Fruit fly (Drosophila melanogaster) whole organism, pupa: ENCODE results near the gene toy.

ENCODE experiments used
- CG10348 ChIP-seq: fragments of 200-800 bp; sonication (Bioruptor generic); IDR thresholded peaks from 2 replicates; pipeline ENCODE4 v1.3.6; 2022; ENCODE audit warnings: missing biosample characterization, missing genetic modification characterization
- CG12605 ChIP-seq: fragments of 200-800 bp; sonication (Bioruptor generic); IDR thresholded peaks from 2 replicates; pipeline ENCODE4 v1.3.6; 2022; ENCODE audit warnings: missing biosample characterization, missing genetic modification characterization
- CG13204 ChIP-seq: fragments of 200-800 bp; sonication (Bioruptor generic); optimal IDR thresholded peaks from 2 replicates; lab custom pipeline; 2018; ENCODE audit warnings: missing biosample characterization, mild to moderate bottlenecking, missing genetic modification characterization, moderate library complexity
- CG14655 ChIP-seq: fragments of 200-800 bp; sonication (Bioruptor generic); optimal IDR thresholded peaks from 3 replicates; lab custom pipeline; 2017; ENCODE audit warnings: mild to moderate bottlenecking, missing biosample characterization, missing genetic modification reagents, missing genetic modification characterization
- CG15710 ChIP-seq: fragments of 200-800 bp; sonication (Bioruptor generic); optimal IDR thresholded peaks from 2 replicates; lab custom pipeline; 2018; ENCODE audit warnings: missing biosample characterization, mild to moderate bottlenecking, missing genetic modification characterization, moderate library complexity
- CG17806 ChIP-seq: fragments of 200-800 bp; sonication (Bioruptor generic); optimal IDR thresholded peaks from 2 replicates; lab custom pipeline; 2018; ENCODE audit warnings: missing biosample characterization, mild to moderate bottlenecking, missing genetic modification characterization, moderate library complexity
- CG32121 ChIP-seq: fragments of 200-800 bp; sonication (Bioruptor generic); IDR thresholded peaks from 2 replicates; pipeline ENCODE4 v1.3.6; 2022; ENCODE audit warnings: missing biosample characterization, missing genetic modification characterization
- CG34367 ChIP-seq: fragments of 200-800 bp; sonication (Bioruptor generic); optimal IDR thresholded peaks from 2 replicates; lab custom pipeline; 2018; ENCODE audit warnings: missing biosample characterization, mild to moderate bottlenecking, missing genetic modification characterization
- CG4496 ChIP-seq: fragments of 200-800 bp; sonication (Bioruptor generic); IDR thresholded peaks from 3 replicates; pipeline ENCODE4 v1.3.6; 2022; ENCODE audit warnings: missing biosample characterization, missing genetic modification characterization
- CG8159 ChIP-seq: fragments of 200-800 bp; sonication (Bioruptor generic); optimal IDR thresholded peaks from 3 replicates; lab custom pipeline; 2018; ENCODE audit warnings: missing biosample characterization, mild to moderate bottlenecking, missing genetic modification characterization, moderate library complexity
- CG8301 ChIP-seq: fragments of 200-800 bp; sonication (Bioruptor generic); optimal IDR thresholded peaks from 2 replicates; lab custom pipeline; 2018; ENCODE audit warnings: missing biosample characterization, mild to moderate bottlenecking, missing genetic modification characterization
- CG9948 ChIP-seq: fragments of 200-800 bp; sonication (Bioruptor generic); optimal IDR thresholded peaks from 2 replicates; lab custom pipeline; 2018; ENCODE audit warnings: missing biosample characterization, mild to moderate bottlenecking, missing genetic modification characterization, moderate library complexity
- D1 ChIP-seq: fragments of 200-800 bp; sonication (Bioruptor generic); optimal IDR thresholded peaks from 2 replicates; lab custom pipeline; 2018; ENCODE audit warnings: missing biosample characterization, mild to moderate bottlenecking, missing genetic modification characterization, moderate library complexity
- EcR ChIP-seq: fragments of 200-800 bp; sonication (Bioruptor generic); optimal IDR thresholded peaks from 3 replicates; lab custom pipeline; 2019; ENCODE audit warnings: missing biosample characterization, missing genetic modification characterization, mild to moderate bottlenecking, moderate library complexity, missing genetic modification reagents
- Ets98B ChIP-seq: fragments of 200-800 bp; sonication (Bioruptor generic); IDR thresholded peaks from 2 replicates; pipeline ENCODE4 v1.3.6; 2022; ENCODE audit warnings: missing biosample characterization, missing genetic modification characterization
- Pif1A ChIP-seq: fragments of 200-800 bp; sonication (Bioruptor generic); optimal IDR thresholded peaks from 3 replicates; lab custom pipeline; 2016; ENCODE audit warnings: missing biosample characterization, missing genetic modification characterization
- Pif1B ChIP-seq: fragments of 200-800 bp; sonication (Bioruptor generic); optimal IDR thresholded peaks from 3 replicates; lab custom pipeline; 2016; ENCODE audit warnings: missing biosample characterization, missing genetic modification characterization
- Snoo ChIP-seq: fragments of 200-800 bp; sonication (Bioruptor generic); optimal IDR thresholded peaks from 3 replicates; lab custom pipeline; 2017; ENCODE audit warnings: missing biosample characterization, mild to moderate bottlenecking, missing genetic modification characterization, inconsistent platforms
- fd96Ca ChIP-seq: fragments of 200-800 bp; sonication (Bioruptor generic); IDR thresholded peaks from 3 replicates; pipeline ENCODE4 v1.3.6; 2022; ENCODE audit warnings: missing biosample characterization, missing genetic modification characterization
- gl ChIP-seq: fragments of 200-800 bp; sonication (Bioruptor generic); optimal IDR thresholded peaks from 2 replicates; lab custom pipeline; 2018; ENCODE audit warnings: missing biosample characterization, mild to moderate bottlenecking, missing genetic modification characterization
- rn ChIP-seq: fragments of 200-800 bp; sonication (Bioruptor generic); IDR thresholded peaks from 2 replicates; pipeline ENCODE4 v1.3.6; 2022; ENCODE audit warnings: missing biosample characterization, missing genetic modification characterization

Gene toy

DNA sequence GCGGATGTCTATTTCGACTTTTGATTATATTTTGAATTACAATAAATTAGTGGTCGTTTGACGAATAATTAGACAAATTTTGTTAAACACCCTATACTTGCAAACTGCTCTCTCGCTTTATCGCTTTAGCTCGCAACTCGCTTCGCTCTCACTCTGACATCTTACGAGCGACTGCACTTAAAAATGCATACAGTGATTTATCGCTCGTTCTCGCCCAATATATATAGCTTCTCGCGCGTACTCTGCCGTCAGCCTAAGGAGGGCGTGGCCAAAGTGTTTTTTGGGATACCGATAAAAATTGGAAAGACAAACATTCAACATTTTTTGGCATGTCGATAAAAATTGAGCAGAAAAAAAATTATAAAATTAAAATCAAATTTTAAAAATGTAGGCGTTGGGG, 18.9 kb downstream of the toy start:
- TF ChIP-seq Ets98B (GFP tag; lab: Robert Waterston, UW) (no peak), rn (GFP tag; lab: Robert Waterston, UW) (no peak), CG9948 (no peak), CG34367 (tag; lab: Kevin White, UChicago) (no peak), D1 (tag; lab: Kevin White, UChicago) (no peak), CG15710 (tag; lab: Kevin White, UChicago) (no peak), Pif1A (no peak), CG10348 (no peak), CG14655 (GFP tag; lab: Kevin White, UChicago) (no peak)
- TF ChIP-seq, all 21 proteins: peak for 0

DNA sequence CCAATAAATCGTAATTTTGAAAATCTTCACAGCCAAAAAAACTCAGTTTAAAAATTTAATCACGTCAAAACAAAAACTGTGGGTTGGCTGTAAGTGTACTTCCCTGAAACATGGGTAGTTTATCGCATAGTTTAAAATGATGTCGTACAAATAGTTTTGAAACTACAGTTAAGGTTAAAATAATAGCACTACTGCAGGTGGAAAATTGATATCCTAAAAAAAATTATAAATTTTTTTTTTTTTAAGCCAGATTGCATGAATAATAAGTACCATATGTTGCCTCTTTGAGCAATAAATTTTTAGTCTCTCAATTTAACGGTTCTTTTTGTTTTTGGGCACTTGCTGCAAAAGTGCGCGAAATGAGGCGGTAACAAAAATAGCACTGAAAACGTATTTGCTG, 35.6 kb downstream of the toy start:
- TF ChIP-seq CG13204 (GFP tag; lab: Kevin White, UChicago): no peak
- TF ChIP-seq CG10348: no peak
- no peak for TF ChIP-seq CG8301 (tag; lab: Kevin White, UChicago)
- no peak for TF ChIP-seq gl (tag; lab: Kevin White, UChicago)
- TF ChIP-seq Snoo (tag; lab: Kevin White, UChicago): no peak
- TF ChIP-seq CG17806 (tag; lab: Kevin White, UChicago): no peak
- TF ChIP-seq CG15710 (tag; lab: Kevin White, UChicago): no peak
- TF ChIP-seq EcR (GFP tag; lab: Kevin White, UChicago): no peak
- TF ChIP-seq CG32121 (GFP tag; lab: Robert Waterston, UW): no peak
- no peak for TF ChIP-seq fd96Ca
- no peak for TF ChIP-seq D1 (tag; lab: Kevin White, UChicago)
- no peak for TF ChIP-seq Ets98B (GFP tag; lab: Robert Waterston, UW)
- TF ChIP-seq Pif1B: no peak
- TF ChIP-seq CG4496: no peak
- no peak for TF ChIP-seq CG9948
- no peak for TF ChIP-seq CG12605 (GFP tag; lab: Robert Waterston, UW)
- TF ChIP-seq rn (GFP tag; lab: Robert Waterston, UW): no peak
- TF ChIP-seq CG8159 (tag; lab: Kevin White, UChicago): no peak
- TF ChIP-seq CG14655 (GFP tag; lab: Kevin White, UChicago): no peak
- TF ChIP-seq Pif1A: no peak

dm6 chr4:1026117-1026743, 36.7 kb downstream of the toy start:
- TF ChIP-seq Pif1A (no peak), rn (GFP tag; lab: Robert Waterston, UW) (no peak), Ets98B (GFP tag; lab: Robert Waterston, UW) (no peak), D1 (tag; lab: Kevin White, UChicago) (no peak)
- TF ChIP-seq, all 21 proteins: peak for 0

dm6 chr4:1026806-1027431, 37.4 kb downstream of the toy start, which contains the start of gene PlexA:
Gene PlexA (minus strand): TSS chr4:1027101.
- TF ChIP-seq CG14655 (GFP tag; lab: Kevin White, UChicago) (peak; percentile 82), CG32121 (GFP tag; lab: Robert Waterston, UW) (peak; percentile 78), Ets98B (GFP tag; lab: Robert Waterston, UW) (peak; percentile 86), fd96Ca (no peak), CG12605 (GFP tag; lab: Robert Waterston, UW) (peak; percentile 87), CG15710 (tag; lab: Kevin White, UChicago) (peak; percentile 89), Pif1B (peak; percentile 9), CG34367 (tag; lab: Kevin White, UChicago) (peak; percentile 74), EcR (GFP tag; lab: Kevin White, UChicago) (no peak), CG9948 (peak; percentile 76), gl (tag; lab: Kevin White, UChicago) (peak; percentile 49), Pif1A (no peak), CG4496 (peak; percentile 94; the same call in 2 of the 3 replicates), Snoo (tag; lab: Kevin White, UChicago) (peak; percentile 78), CG17806 (tag; lab: Kevin White, UChicago) (peak; percentile 89), rn (GFP tag; lab: Robert Waterston, UW) (peak; percentile 93), CG8159 (tag; lab: Kevin White, UChicago) (peak; percentile 86), CG10348 (no peak; the same call in none of the 2 replicates), D1 (tag; lab: Kevin White, UChicago) (peak; percentile 14), CG8301 (tag; lab: Kevin White, UChicago) (peak; percentile 62), CG13204 (GFP tag; lab: Kevin White, UChicago) (no peak)
- TF ChIP-seq, all 21 proteins: peak for 16

dm6 chr4:1029198-1029795, 39.8 kb downstream of the toy start, which contains the start of gene Mpv17:
Gene Mpv17 (minus strand): TSS chr4:1029361.
- TF ChIP-seq Pif1A (no peak), CG12605 (GFP tag; lab: Robert Waterston, UW) (no peak), Pif1B (peak; percentile 20), EcR (GFP tag; lab: Kevin White, UChicago) (no peak), CG9948 (no peak), CG8301 (tag; lab: Kevin White, UChicago) (no peak), rn (GFP tag; lab: Robert Waterston, UW) (no peak)
